Fruit fly (Drosophila melanogaster): ENCODE results near the gene eIF2Bbeta.

DNA sequence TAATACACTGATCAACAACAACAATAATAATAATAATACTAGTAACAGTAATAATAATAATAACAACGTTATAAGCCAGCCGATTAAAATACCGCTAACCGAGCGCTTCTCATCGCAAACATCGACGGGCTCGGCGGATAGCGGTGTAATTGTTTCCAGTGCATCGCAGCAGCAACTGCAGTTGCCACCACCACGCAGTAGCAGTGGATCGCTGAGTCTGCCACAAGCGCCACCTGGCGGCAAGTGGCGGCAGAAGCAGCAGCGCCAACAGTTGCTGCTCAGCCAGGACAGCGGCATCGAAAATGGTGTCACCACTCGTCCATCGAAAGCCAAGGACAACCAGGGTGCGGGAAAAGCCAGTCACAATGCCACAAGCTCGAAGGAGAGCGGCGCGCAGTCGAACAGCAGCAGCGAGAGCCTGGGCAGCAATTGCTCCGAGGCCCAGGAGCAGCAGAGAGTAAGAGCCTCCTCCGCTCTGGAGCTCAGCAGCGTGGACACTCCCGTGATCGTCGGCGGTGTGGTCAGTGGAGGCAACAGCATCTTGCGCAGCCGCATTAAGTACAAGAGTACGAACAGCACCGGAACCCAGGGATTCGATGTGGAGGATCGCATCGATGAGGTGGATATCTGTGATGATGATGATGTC is 44.8 kb upstream of the eIF2Bbeta start:
- no peak for TF ChIP-seq usp (GFP tag; optimal IDR thresholded peaks at IDR 0.05)
- TF ChIP-seq pan (optimal IDR thresholded peaks at IDR 0.05), result no peak
- TF ChIP-seq psq (optimal IDR thresholded peaks at IDR 0.05), result no peak
- no peak for TF ChIP-seq Dll (optimal IDR thresholded peaks at IDR 0.05)
